Fruit fly (Drosophila melanogaster): Measurements from ENCODE around the gene Sgs3.
A peak's percentile ranks its signal among the peaks of the same experiment; 100 is the strongest.

The Sgs3 gene

dm6 chr3L:11531994-11532732 lies 20.1 kb downstream of the Sgs3 start (continued):
- TF ChIP-seq CG3838 (GFP tag; optimal IDR thresholded peaks at IDR 0.05) (no peak), CG15269 (tag; optimal IDR thresholded peaks at IDR 0.05) (peak; percentile 0)

dm6 chr3L:11533704-11534319 lies 21.8 kb downstream of the Sgs3 start:
- TF ChIP-seq Six4 (GFP tag; optimal IDR thresholded peaks at IDR 0.05) (no peak), CG9932 (GFP tag; IDR thresholded peaks at IDR 0.05) (peak; percentile 63), CG34376 (GFP tag; optimal IDR thresholded peaks at IDR 0.05) (peak; percentile 78), fu2 (GFP tag; optimal IDR thresholded peaks at IDR 0.05) (peak; percentile 15), lov (optimal IDR thresholded peaks at IDR 0.05) (no peak), lov (GFP tag; IDR thresholded peaks at IDR 0.05) (no peak), CG13624 (GFP tag; optimal IDR thresholded peaks at IDR 0.05) (peak; percentile 57), CG2678 (tag; optimal IDR thresholded peaks at IDR 0.05) (peak; percentile 77), CG10543 (GFP tag; optimal IDR thresholded peaks at IDR 0.05) (peak; percentile 72), Rfx (GFP tag; IDR thresholded peaks at IDR 0.05) (peak; percentile 74; the same call in 1 of the 2 replicates), dmrt11E (tag; optimal IDR thresholded peaks at IDR 0.05) (no peak), fru (optimal IDR thresholded peaks at IDR 0.05) (no peak), CG13424 (tag; optimal IDR thresholded peaks at IDR 0.05) (peak; percentile 56), CG12219 (GFP tag; optimal IDR thresholded peaks at IDR 0.05) (peak; percentile 29), tll (GFP tag; optimal IDR thresholded peaks at IDR 0.05) (no peak), CG10462 (GFP tag; optimal IDR thresholded peaks at IDR 0.05) (no peak), sob (GFP tag; IDR thresholded peaks at IDR 0.05) (peak; percentile 51), CG10147 (GFP tag; optimal IDR thresholded peaks at IDR 0.05) (peak; percentile 23), Jarid2 (GFP tag; optimal IDR thresholded peaks at IDR 0.05) (no peak), CG18476 (GFP tag; optimal IDR thresholded peaks at IDR 0.05) (peak; percentile 32), chm (GFP tag; IDR thresholded peaks at IDR 0.05) (no peak), wdn (GFP tag; IDR thresholded peaks at IDR 0.05) (no peak), Side (GFP tag; optimal IDR thresholded peaks at IDR 0.05) (no peak), Dp (GFP tag; optimal IDR thresholded peaks at IDR 0.05) (no peak), Fer2 (tag; optimal IDR thresholded peaks at IDR 0.05) (peak; percentile 14), slou (GFP tag; optimal IDR thresholded peaks at IDR 0.05) (no peak), fd96Cb (tag; optimal IDR thresholded peaks at IDR 0.05) (peak; percentile 24), B-H2 (GFP tag; optimal IDR thresholded peaks at IDR 0.05) (peak; percentile 6), CG10979 (tag; optimal IDR thresholded peaks at IDR 0.05) (peak; percentile 5), Dll (GFP tag; IDR thresholded peaks at IDR 0.05; ENCODE audit: partially characterized antibody) (no peak), CG11456 (GFP tag; IDR thresholded peaks at IDR 0.05) (no peak), zen (tag; optimal IDR thresholded peaks at IDR 0.05) (no peak), inv (GFP tag; IDR thresholded peaks at IDR 0.05; ENCODE audit: partially characterized antibody) (no peak), CG15514 (GFP tag; optimal IDR thresholded peaks at IDR 0.05) (peak; percentile 14), CG5180 (GFP tag; optimal IDR thresholded peaks at IDR 0.05) (peak; percentile 32), CG7839 (tag; optimal IDR thresholded peaks at IDR 0.05) (peak; percentile 58), Dref (GFP tag; IDR thresholded peaks at IDR 0.05) (no peak), CG10565 (GFP tag; optimal IDR thresholded peaks at IDR 0.05) (no peak), CG31441 (GFP tag; IDR thresholded peaks at IDR 0.05) (peak; percentile 56; the same call in 1 of the 2 replicates), sens (GFP tag) (peak; percentile 60), Fer1 (GFP tag; optimal IDR thresholded peaks at IDR 0.05) (peak; percentile 47), Atf-2 (GFP tag; optimal IDR thresholded peaks at IDR 0.05) (peak; percentile 13), Poxn (GFP tag; IDR thresholded peaks at IDR 0.05) (peak; percentile 28; the same call in 1 of the 2 replicates), ttk (GFP tag; IDR thresholded peaks at IDR 0.05) (peak; percentile 36; the same call in 1 of the 2 replicates), Hand (GFP tag; optimal IDR thresholded peaks at IDR 0.05) (no peak)

Measured in whole organism, embryonic.